Worm (Caenorhabditis elegans): Measurements from ENCODE around the gene dnbp-1.
A peak's percentile ranks its signal among the peaks of the same experiment; 100 is the strongest.

dnbp-1 gene

ce11 chrIV:13919207-13919759 is 60.4 kb downstream of the dnbp-1 start (continued):
- TF ChIP-seq pha-4 (GFP tag; IDR thresholded peaks at IDR 0.05) (peak; percentile 68; the same call in 1 of the 2 replicates), pha-4 (tag; optimal IDR thresholded peaks at IDR 0.05) (no peak), Y75B8A.6 (GFP tag; IDR thresholded peaks at IDR 0.05) (no peak), nhr-111 (GFP tag; optimal IDR thresholded peaks at IDR 0.05) (no peak), daf-12 (tag; optimal IDR thresholded peaks at IDR 0.05) (no peak), madf-9 (GFP tag; conservative IDR thresholded peaks at IDR 0.05) (no peak), aha-1 (tag) (peak; percentile 87), ceh-20 (GFP tag; IDR thresholded peaks at IDR 0.05) (peak; percentile 90), egl-27 (tag; optimal IDR thresholded peaks at IDR 0.05) (peak; percentile 75), nhr-28 (tag; optimal IDR thresholded peaks at IDR 0.05) (peak; percentile 99), zip-11 (GFP tag; IDR thresholded peaks at IDR 0.05) (no peak), jun-1 (tag; optimal IDR thresholded peaks at IDR 0.05) (peak; percentile 81), nhr-237 (tag; optimal IDR thresholded peaks at IDR 0.05) (no peak), fos-1 (tag; optimal IDR thresholded peaks at IDR 0.05) (peak; percentile 26), R02D3.7 (tag; optimal IDR thresholded peaks at IDR 0.05) (no peak), hlh-30 (tag; optimal IDR thresholded peaks at IDR 0.05; ENCODE audit: insufficient read depth) (peak; percentile 71), lin-29 (GFP tag; IDR thresholded peaks at IDR 0.05) (no peak), lim-7 (GFP tag; IDR thresholded peaks at IDR 0.05) (no peak), daf-8 (GFP tag; IDR thresholded peaks at IDR 0.05) (no peak), ceh-32 (tag; optimal IDR thresholded peaks at IDR 0.05; ENCODE audit: poor library complexity) (no peak), F10B5.3 (tag; optimal IDR thresholded peaks at IDR 0.05) (no peak), sdz-12 (GFP tag; optimal IDR thresholded peaks at IDR 0.05) (no peak), dmd-8 (GFP tag; IDR thresholded peaks at IDR 0.05) (no peak), ceh-82 (tag; optimal IDR thresholded peaks at IDR 0.05) (no peak), dmd-6 (GFP tag; IDR thresholded peaks at IDR 0.05) (peak; percentile 100), ceh-62 (tag; optimal IDR thresholded peaks at IDR 0.05) (no peak), nhr-10 (tag; optimal IDR thresholded peaks at IDR 0.05) (peak; percentile 83), duxl-1 (tag; optimal IDR thresholded peaks at IDR 0.05; ENCODE audit: poor library complexity) (no peak), nhr-77 (tag; optimal IDR thresholded peaks at IDR 0.05) (peak; percentile 99), mes-2 (tag; optimal IDR thresholded peaks at IDR 0.05; ENCODE audit: poor library complexity, severe bottlenecking) (no peak), zag-1 (tag; optimal IDR thresholded peaks at IDR 0.05) (no peak), madf-5 (GFP tag; IDR thresholded peaks at IDR 0.05) (no peak), rbr-2 (tag; optimal IDR thresholded peaks at IDR 0.05) (no peak), mdt-29 (GFP tag; IDR thresholded peaks at IDR 0.05) (0 out of 2 replicates have a peak, but pooled peaks have one; percentile 34), lin-39 (tag; optimal IDR thresholded peaks at IDR 0.05) (no peak), attf-4 (tag; optimal IDR thresholded peaks at IDR 0.05) (no peak), mdl-1 (tag; optimal IDR thresholded peaks at IDR 0.05) (peak in 1 of 2 experiments; percentile 91), snpc-4 (tag; optimal IDR thresholded peaks at IDR 0.05) (no peak), nhr-11 (tag; optimal IDR thresholded peaks at IDR 0.05) (peak; percentile 46), hlh-11 (tag; optimal IDR thresholded peaks at IDR 0.05) (peak; percentile 97), Y48G9A.11 (GFP tag; IDR thresholded peaks at IDR 0.05) (no peak), mep-1 (tag; optimal IDR thresholded peaks at IDR 0.05) (peak; percentile 72), ztf-11 (tag; optimal IDR thresholded peaks at IDR 0.05) (no peak), cey-2 (tag; optimal IDR thresholded peaks at IDR 0.05; ENCODE audit: borderline replicate concordance, insufficient read depth) (peak; percentile 84), vab-7 (GFP tag; IDR thresholded peaks at IDR 0.05) (no peak), zfp-3 (GFP tag; conservative IDR thresholded peaks at IDR 0.05) (0 out of 2 replicates have a peak, but pooled peaks have one; percentile 75), aly-2 (tag; optimal IDR thresholded peaks at IDR 0.05) (no peak), pqm-1 (tag; optimal IDR thresholded peaks at IDR 0.05) (peak; percentile 100), lir-3 (tag; optimal IDR thresholded peaks at IDR 0.05) (no peak), F26F4.8 (GFP tag; conservative IDR thresholded peaks at IDR 0.05) (no peak), nhr-42 (GFP tag; IDR thresholded peaks at IDR 0.05) (no peak), tag-97 (GFP tag; IDR thresholded peaks at IDR 0.05) (no peak)
